Fruit fly (Drosophila melanogaster): ENCODE results near the gene CG1638.

CG1638 gene

DNA sequence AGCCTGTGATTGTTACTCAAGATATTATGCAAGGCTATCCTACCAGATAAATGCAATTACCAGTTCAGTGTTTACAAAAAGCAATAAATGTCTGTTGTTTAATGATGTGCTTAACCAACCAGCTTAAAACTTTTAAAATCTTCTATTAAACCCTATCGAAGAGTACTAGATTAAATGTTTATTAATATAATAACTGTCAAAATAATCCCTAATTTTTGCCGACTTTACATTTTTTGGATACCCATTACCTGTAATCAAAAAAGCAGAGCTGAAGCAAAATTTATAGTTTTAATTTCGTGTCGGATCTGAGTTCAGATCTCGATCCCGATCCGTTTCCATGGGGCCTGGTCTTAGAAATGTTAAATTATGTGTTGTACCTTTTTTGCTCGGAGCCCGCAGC is at the start of gene CG1638:
CG1638 (plus strand) TSS at position 301 of the 400 bp plus-strand sequence.
- no peak for TF ChIP-seq CG8478 (optimal IDR thresholded peaks at IDR 0.05)
- no peak for TF ChIP-seq CTCF (optimal IDR thresholded peaks at IDR 0.05)

DNA sequence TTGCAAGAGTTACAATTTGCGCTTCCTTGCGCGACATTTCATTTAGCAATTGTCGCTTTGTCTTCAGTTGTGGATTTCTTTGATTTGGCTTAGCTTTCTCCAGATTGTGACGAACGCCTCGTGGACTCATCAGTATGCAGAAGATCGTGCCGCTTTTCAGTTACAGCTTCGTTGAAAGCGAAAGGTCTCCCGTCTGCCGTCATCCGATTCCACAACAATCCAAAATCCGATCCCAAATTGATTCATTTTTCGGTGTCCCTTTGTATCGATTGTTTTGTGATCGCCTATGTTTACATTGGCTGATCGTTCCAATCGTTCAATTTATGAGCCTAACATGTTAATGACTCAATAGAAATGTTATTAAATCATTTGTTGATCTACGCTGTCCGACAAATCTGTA is 48.5 kb upstream of the CG1638 start:
- no peak for TF ChIP-seq CTCF (optimal IDR thresholded peaks at IDR 0.05)
- no peak for TF ChIP-seq CG8478 (optimal IDR thresholded peaks at IDR 0.05)

DNA sequence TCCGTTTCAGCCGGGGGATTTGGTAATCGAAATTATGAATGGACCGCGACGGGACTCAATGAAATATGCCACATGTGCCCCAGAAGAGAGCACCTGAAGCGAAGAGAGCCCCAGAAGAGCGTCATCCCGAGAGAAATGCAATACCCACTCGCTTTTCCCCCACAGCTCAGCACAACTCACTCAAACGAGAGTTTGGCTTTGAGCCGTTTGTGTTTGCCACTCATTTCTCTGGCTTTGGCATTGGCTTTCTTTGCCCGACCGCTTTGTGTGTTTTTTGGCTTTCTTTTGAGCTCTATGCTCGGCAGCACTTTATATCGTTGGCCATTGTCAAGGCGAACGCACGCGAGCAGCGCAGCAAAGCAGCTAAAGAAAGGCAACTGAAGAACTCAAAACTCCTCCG is 47.7 kb upstream of the CG1638 start, which contains the start of gene nyo:
nyo (plus strand) TSS at position 312 of the 400 bp plus-strand sequence.
- no peak for TF ChIP-seq CTCF (optimal IDR thresholded peaks at IDR 0.05)
- no peak for TF ChIP-seq CG8478 (optimal IDR thresholded peaks at IDR 0.05)

DNA sequence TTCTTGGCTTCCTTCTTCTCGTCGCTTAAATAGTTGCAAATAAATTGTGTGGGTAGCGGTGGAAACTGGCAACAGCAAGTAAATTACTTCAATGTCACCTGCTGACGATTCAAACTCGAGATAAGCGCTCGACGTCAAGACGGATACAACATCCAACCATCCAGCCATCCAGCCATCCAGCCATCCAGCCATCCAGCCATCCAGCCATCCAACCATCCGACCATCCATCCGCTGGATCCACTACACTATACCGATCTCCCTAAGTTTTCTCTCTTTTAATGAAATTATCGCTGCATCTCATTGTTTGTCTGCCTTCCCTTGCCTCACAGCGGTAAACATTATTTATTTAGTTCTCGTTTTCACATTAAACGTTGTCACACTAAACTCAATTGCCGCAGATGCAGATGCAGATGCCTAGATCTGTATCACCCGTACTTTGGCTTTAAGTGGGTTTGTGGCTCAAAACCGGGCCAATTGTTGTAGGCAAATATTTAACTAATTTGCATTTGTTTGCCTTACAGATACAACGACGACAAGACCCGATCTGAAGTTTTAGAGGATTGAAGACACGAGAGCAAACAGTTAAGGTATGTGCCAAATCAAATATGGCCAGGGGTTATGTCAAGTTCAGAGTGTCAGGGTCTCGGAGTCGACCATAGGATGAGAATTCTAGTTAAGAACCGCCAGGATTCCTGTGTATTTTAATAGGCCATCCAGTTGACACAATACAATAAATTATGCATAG is 41.4 kb upstream of the CG1638 start:
- TF ChIP-seq CG8478 (optimal IDR thresholded peaks at IDR 0.05) = no peak
- TF ChIP-seq CTCF (optimal IDR thresholded peaks at IDR 0.05) = no peak

DNA sequence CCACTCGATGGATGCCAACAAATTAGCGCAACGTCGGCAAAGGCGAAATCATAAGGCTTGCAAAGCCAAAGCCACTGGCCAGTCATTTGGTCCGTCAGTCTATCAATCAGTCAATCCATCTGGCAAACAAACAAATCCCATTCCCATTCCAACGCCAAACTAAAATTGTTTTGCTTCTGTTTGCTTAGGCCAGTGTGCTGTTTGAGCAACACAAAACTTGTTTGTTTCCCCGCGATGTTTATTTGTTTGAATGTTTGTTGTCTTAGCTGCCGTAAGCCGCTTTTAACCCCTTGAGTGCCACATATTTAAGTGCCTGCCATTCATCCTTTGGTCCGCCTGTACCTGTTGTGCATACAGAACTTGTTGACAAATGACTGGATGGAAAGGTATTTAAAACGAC is 39.5 kb upstream of the CG1638 start:
- TF ChIP-seq CG8478 (optimal IDR thresholded peaks at IDR 0.05) = no peak
- TF ChIP-seq CTCF (optimal IDR thresholded peaks at IDR 0.05) = no peak

DNA sequence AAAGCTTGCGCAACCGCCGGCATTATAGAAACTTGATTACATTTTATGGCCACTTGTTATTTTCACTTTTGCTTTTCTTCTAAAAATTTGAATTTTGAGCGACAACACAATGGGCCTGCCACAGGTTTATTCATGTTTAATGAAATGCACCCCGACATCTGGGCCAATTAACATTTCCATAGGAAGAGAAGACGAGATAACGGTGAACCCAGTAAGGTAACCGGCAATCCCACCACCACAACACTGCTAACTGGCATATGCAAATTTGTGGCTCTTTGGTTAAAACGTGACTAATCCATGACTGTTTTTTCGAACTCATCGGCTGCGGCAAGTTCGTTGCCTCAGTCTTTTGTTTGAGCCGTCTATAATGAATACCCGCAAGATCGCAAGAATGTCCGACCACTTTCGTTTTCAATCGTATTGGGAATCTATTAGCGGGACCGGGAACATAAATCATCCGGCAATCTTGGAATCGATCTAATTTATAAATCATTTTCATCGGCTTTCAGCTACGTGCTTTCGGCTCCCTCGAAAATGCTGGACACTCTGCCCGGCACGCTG is 31.6 kb upstream of the CG1638 start:
- TF ChIP-seq CTCF (optimal IDR thresholded peaks at IDR 0.05) (no peak), CG8478 (optimal IDR thresholded peaks at IDR 0.05) (no peak)

DNA sequence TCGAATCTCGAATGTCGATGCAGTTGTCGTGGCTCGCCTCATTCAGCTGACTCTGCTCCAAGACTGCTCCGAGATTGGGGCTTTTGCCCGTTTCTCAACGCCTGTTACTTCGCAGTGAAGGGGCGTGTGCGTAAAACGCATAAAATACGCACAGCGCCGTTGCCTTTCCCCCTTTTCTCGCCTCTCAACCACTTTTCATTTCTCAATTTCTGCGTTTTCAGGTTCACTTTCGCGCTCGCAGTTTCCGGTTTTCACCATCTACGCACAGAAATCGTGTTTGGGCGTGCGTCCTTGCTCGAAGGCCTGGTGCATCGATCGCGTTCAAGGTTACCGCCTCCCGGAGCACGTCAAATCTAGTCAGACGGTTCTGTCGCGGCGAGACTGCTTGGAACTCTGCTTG is 30.6 kb upstream of the CG1638 start:
- TF ChIP-seq CG8478 (optimal IDR thresholded peaks at IDR 0.05) = no peak
- no peak for TF ChIP-seq CTCF (optimal IDR thresholded peaks at IDR 0.05)

DNA sequence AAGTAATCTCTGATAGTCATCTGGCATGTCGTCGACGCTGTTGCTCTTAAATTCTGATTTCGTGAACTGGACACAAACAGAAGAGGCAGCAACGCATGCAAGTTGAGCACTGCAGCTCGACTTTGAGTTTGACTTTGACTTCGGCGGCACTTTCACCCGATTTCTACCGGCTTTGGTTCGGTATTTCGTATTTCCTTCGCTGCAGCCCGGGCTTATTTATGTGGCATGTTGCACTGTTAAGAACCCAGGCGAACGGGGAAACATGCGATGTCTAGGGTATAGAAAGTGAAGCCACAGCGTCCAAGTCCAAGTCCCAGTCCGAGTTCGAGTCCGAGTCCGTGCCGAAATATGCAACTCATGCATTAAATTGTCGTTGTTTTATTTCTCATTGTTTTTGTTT is 26.2 kb upstream of the CG1638 start:
- TF ChIP-seq CG8478 (optimal IDR thresholded peaks at IDR 0.05) = no peak
- no peak for TF ChIP-seq CTCF (optimal IDR thresholded peaks at IDR 0.05)

DNA sequence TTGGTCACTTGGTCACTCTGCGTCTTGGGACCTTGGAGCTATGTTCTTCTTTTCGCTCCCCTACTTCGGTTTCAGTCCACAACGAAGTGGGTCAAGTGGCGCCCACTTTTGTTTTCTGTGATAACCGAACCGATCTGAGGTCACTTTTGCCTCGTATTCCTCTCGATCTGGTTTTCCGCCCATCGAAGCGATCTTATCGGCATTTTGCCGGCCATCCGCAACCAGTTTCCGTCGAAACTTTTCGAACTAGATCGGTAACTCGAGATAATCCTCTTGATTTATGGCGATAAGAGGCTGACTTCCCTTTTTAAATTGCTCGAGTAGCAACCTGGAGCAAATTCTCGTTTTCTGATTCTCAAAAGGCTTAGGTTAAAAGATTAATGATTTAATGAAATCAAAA is 25.8 kb upstream of the CG1638 start:
- TF ChIP-seq CTCF (optimal IDR thresholded peaks at IDR 0.05) (no peak), CG8478 (optimal IDR thresholded peaks at IDR 0.05) (no peak)

DNA sequence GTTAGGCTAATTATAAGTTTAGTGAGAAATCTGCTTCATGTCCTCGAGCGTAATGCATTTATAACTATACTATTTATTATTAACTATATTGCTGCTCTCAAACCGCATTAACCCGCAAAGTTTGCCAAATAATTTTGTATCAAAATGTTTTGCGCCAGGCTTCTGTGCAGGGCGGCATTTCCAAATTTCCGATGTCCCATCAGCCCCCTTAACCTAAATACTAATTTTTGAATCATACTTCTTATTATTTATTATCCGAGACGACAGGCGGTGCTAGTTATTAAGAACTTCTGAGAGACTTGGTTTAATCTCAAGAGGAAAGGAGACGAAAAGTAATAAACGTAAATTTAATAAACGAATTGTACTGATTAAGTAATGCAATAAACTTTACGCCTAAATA is 24.6 kb upstream of the CG1638 start:
- no peak for TF ChIP-seq CTCF (optimal IDR thresholded peaks at IDR 0.05)
- TF ChIP-seq CG8478 (optimal IDR thresholded peaks at IDR 0.05) = no peak

DNA sequence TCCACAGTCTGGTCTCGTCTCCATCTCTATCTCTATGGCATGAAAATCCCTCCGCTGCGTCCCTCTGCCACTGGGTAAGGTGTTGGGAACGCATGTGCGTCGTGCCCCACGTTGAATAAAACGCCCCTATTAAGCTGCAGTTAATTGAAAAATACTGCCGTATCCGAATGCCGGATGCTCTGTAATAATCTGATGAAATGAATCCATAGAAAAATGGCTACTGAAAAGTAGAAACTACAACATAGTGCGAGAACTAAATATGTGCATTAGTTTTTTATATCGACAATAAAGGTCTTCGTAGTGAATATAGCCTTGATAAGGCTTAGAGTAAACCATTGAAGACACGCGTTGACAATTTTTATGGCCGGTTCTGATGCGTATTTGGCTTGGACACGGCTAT is 23.6 kb upstream of the CG1638 start:
- no peak for TF ChIP-seq CG8478 (optimal IDR thresholded peaks at IDR 0.05)
- no peak for TF ChIP-seq CTCF (optimal IDR thresholded peaks at IDR 0.05)

DNA sequence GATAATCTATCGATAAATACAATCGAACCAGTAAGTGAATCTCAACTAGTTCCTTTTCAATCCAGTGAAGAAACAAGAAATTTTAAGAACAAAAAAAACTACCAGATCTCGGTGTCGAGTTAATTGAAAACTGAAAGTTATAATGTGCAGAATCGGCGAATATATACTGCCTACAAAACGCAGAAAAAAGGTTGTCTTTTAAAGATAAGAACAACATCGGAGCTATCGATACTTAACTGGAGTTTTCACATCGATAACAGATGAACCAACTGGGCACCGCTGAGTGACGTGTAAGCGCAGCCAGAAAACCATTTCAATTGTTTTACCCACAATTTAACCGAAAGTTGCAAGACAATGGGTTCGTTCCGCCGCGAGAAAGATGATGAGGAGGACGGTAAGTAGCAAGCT is 18.5 kb upstream of the CG1638 start, which contains the start of gene gammaCOP:
gammaCOP (plus strand) TSS at position 259 of the 408 bp plus-strand sequence.
- no peak for TF ChIP-seq CG8478 (optimal IDR thresholded peaks at IDR 0.05)
- no peak for TF ChIP-seq CTCF (optimal IDR thresholded peaks at IDR 0.05)

DNA sequence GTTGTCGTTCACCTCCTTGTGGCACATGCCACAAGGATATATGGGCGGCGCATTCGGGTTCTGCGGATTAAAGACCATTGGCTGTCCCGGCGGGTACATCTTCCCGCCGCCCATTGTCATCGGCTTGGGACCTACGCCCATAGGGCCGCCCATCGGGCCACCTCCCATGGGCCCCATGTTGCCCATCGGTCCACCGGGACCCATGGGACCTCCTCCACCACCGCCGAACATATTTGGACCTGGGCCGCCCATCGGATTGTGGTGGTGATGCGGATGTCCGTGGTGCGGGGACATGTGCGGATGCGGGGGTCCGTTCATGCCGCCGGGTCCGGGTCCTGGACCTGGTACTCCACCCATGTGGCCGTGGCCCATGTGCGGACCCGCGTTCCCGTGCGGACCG is 13.0 kb upstream of the CG1638 start:
- no peak for TF ChIP-seq CG8478 (optimal IDR thresholded peaks at IDR 0.05)
- TF ChIP-seq CTCF (optimal IDR thresholded peaks at IDR 0.05) = no peak

DNA sequence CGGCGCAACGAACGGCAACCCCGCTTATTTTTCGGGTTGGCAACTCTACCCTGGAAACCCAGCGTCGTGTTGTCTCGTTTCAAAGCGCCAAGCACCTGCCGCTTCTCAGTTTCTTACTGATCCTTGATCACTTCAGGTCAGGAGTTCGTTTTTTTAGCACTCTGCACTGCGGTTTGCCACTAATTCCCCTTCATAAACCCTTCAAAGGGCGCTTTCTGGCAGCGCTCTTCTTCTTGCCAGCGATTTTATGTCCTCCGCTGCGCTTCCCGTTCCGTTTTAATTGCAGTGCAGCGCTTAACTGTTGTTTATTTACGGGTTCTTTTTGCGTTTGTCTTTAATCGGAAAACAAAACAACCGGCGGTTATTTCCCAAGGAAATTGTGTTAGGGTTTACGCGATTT is 10.3 kb upstream of the CG1638 start:
- no peak for TF ChIP-seq CG8478 (optimal IDR thresholded peaks at IDR 0.05)
- no peak for TF ChIP-seq CTCF (optimal IDR thresholded peaks at IDR 0.05)

DNA sequence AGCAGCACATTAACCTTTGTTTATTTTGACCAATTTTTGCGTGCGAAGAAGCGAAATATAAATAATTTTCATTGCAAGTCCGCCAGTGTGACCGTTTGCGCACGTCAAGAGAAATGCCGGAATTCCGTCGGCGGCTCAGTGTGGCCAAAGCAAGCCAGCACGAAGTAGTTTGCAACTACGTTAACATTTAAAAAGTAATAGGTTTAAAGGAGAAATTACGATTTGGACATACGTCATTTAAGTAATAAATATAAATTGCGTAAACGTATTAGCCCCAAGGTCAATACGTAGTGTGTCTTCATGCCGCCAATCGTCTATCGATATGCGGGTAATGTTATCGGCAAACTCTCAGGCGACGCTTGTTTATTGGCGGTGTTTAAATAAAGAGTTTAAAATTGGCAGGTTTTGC is 9.8 kb upstream of the CG1638 start, which contains the start of the genes pygo and rod:
pygo (minus strand) TSS at position 114 of the 409 bp plus-strand sequence.
rod (plus strand) TSS at position 366 of the 409 bp plus-strand sequence.
- TF ChIP-seq CTCF (optimal IDR thresholded peaks at IDR 0.05) (no peak), CG8478 (optimal IDR thresholded peaks at IDR 0.05) (no peak)

DNA sequence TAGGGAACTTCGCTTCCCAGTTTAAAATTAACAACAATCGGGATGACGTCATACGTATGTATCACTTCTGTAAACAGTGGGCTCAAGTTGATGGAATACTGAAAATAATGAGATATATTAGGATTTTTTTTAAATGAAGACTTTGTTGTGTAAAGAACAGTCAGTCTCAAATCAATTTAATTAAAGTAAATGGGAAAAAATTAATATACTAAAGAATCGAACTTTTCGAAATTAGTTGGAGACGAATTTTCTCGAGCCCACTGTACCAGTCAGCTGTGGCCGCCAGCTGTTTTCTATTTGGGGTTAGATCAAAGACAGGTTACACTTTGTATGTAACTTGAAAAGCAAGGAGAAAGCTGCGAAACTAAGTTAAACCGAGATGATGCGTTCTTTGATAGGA is 2.0 kb upstream of the CG1638 start, which contains the start of gene CG1635:
CG1635 (plus strand) TSS at position 300 of the 400 bp plus-strand sequence.
- TF ChIP-seq CG8478 (optimal IDR thresholded peaks at IDR 0.05) (no peak), CTCF (optimal IDR thresholded peaks at IDR 0.05) (no peak)

Data from S2 (cell line).